Worm (Caenorhabditis elegans): ENCODE measurements around the gene C27A2.12.

DNA sequence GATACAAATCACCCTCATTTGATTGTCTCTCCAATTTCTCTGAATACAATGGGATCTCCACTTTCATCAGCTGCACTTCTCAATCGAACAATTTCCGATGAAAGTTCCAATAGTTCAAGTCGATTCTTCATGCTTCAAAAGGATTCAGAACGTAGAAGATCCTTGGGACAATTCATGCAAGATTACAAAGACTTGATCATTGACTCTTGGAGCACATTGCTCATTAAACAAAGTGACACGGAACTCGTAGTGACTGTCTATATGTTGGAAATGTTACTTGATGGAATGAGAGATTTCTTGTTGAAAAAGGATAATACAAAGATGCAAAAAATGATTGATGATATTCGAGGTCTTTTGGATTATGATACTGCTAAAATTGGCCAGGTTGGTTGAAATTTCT, 30.0 kb downstream of the C27A2.12 start:
- TF ChIP-seq lsl-1 (GFP tag; optimal IDR thresholded peaks at IDR 0.05) (no peak), snpc-4 (GFP tag; optimal IDR thresholded peaks at IDR 0.05) (no peak), snpc-4 (tag; optimal IDR thresholded peaks at IDR 0.05) (no peak), fkh-3 (tag; optimal IDR thresholded peaks at IDR 0.05) (no peak), B0019.2 (GFP tag; conservative IDR thresholded peaks at IDR 0.05) (no peak), unc-62 (GFP tag; optimal IDR thresholded peaks at IDR 0.05) (no peak), attf-3 (GFP tag; conservative IDR thresholded peaks at IDR 0.05) (no peak), F57C9.4 (tag; optimal IDR thresholded peaks at IDR 0.05) (no peak), ztf-22 (GFP tag; optimal IDR thresholded peaks at IDR 0.05) (no peak), aptf-2 (GFP tag; conservative IDR thresholded peaks at IDR 0.05) (no peak), B0261.1 (tag; optimal IDR thresholded peaks at IDR 0.05) (no peak), dpff-1 (tag; optimal IDR thresholded peaks at IDR 0.05) (no peak), rec-8 (tag; optimal IDR thresholded peaks at IDR 0.05) (no peak), pha-4 (tag; optimal IDR thresholded peaks at IDR 0.05) (no peak), nhr-80 (tag; optimal IDR thresholded peaks at IDR 0.05) (no peak)
